Worm (Caenorhabditis elegans): Measurements from ENCODE around the gene ZK938.12.

ZK938.12 gene

DNA sequence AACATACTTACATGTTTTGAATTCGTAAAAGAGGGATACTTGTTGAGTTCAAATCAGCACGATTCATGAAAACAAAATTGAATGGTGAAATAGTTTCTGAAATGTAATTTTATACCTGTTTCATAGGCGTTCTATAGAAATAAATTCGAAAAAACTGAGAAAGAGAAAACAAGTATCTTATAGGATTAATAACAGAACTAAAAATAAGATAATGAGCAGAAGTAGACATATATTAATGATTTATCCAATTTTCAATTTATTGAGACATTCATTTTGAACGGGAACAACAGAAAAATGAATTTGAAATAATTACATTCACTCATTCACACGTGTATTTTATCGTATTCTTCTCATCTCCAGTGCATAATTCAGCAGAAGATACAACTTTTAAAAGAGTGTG is 26.7 kb downstream of the ZK938.12 start, which contains the start of gene chil-6:
TSS of gene chil-6 (minus strand) at position 101 of the 400 bp plus-strand sequence.
- TF ChIP-seq unc-62 (GFP tag; optimal IDR thresholded peaks at IDR 0.05) (no peak), elt-3 (tag; optimal IDR thresholded peaks at IDR 0.05) (no peak), fkh-10 (GFP tag; optimal IDR thresholded peaks at IDR 0.05) (no peak), ceh-28 (tag; optimal IDR thresholded peaks at IDR 0.05) (no peak), pha-4 (tag; optimal IDR thresholded peaks at IDR 0.05) (no peak), mml-1 (tag; optimal IDR thresholded peaks at IDR 0.05) (no peak), nhr-25 (tag; optimal IDR thresholded peaks at IDR 0.05) (no peak), fos-1 (tag; optimal IDR thresholded peaks at IDR 0.05) (no peak), mdl-1 (tag; optimal IDR thresholded peaks at IDR 0.05) (no peak), daf-12 (tag; optimal IDR thresholded peaks at IDR 0.05) (no peak), nhr-237 (tag; optimal IDR thresholded peaks at IDR 0.05) (no peak), sea-2 (GFP tag; optimal IDR thresholded peaks at IDR 0.05) (no peak)

DNA sequence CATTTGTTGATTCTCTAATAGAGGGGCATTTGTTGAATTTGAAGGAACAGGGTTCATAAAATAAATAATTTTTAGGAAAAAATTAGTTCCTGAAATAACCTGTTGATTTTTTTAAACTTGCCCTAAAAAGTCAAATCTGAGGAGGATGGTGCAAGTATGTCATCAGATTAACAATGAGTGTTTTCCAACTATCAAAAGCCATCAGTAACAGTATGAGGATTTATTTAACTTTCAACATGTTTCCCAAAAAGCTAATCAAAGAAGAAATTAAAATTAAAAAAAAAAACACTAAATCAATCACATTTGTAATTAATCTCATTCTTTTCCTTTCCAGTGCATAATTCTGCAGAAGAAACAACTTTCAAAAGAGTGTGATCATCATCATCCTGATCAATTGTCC is 28.4 kb downstream of the ZK938.12 start, which contains the start of gene chil-5:
TSS of gene chil-5 (minus strand) at position 101 of the 400 bp plus-strand sequence.
- TF ChIP-seq unc-62 (GFP tag; optimal IDR thresholded peaks at IDR 0.05) (no peak), ztf-11 (tag; optimal IDR thresholded peaks at IDR 0.05) (no peak), lsy-12 (tag; optimal IDR thresholded peaks at IDR 0.05) (no peak), sea-2 (GFP tag; optimal IDR thresholded peaks at IDR 0.05) (no peak), nhr-23 (tag; optimal IDR thresholded peaks at IDR 0.05) (no peak)

DNA sequence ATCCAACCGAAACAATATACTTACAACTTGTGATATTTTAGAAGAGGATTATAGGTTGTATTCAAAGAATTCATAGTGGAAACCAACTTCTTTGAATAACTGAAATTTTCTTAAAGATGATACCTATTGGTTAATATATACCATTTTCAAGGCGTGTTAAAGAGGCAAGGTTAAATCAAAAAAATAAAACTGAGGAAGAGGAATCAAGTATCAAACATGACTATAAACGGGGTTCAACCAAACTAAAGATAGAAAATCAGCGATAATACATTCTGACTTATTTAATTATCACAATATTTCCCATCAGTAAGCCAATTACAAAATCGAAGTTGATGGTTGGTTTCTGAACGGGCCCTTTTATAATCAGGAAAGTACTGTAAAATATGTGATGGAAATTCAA is 30.3 kb downstream of the ZK938.12 start, which contains the start of gene chil-3:
TSS of gene chil-3 (minus strand) at position 101 of the 400 bp plus-strand sequence.
- TF ChIP-seq eor-1 (tag; optimal IDR thresholded peaks at IDR 0.05) (no peak), R02D3.7 (tag; optimal IDR thresholded peaks at IDR 0.05) (no peak), nhr-77 (tag; optimal IDR thresholded peaks at IDR 0.05) (no peak), ceh-9 (tag; optimal IDR thresholded peaks at IDR 0.05) (no peak), unc-62 (GFP tag; optimal IDR thresholded peaks at IDR 0.05) (no peak), pha-4 (tag; optimal IDR thresholded peaks at IDR 0.05) (no peak), fkh-2 (tag; optimal IDR thresholded peaks at IDR 0.05) (no peak), fos-1 (tag; optimal IDR thresholded peaks at IDR 0.05) (no peak), elt-2 (tag; optimal IDR thresholded peaks at IDR 0.05) (no peak), nhr-76 (tag; optimal IDR thresholded peaks at IDR 0.05) (no peak), mml-1 (tag; optimal IDR thresholded peaks at IDR 0.05) (no peak), snpc-4 (tag; optimal IDR thresholded peaks at IDR 0.05) (no peak)

DNA sequence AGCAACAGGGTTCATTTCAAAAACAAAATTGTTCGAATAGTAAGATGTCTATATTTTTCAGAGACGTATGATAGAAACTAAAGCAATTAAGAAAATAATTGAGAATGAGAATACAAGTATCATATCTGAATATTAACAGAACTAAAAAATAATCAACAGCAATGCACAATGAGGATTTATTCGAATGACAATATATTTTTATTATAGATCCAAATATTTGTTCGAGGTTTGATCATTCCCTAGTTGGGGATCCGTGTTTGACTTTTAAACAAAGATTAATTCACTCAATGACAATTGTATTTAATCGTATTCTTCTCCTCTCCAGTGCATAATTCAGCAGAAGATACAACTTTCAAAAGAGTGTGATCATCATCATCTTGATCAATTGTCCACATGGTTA is 31.0 kb downstream of the ZK938.12 start, which contains the start of gene C08H9.18:
TSS of gene C08H9.18 (minus strand) at position 101 of the 400 bp plus-strand sequence.
- TF ChIP-seq ama-1 (optimal IDR thresholded peaks at IDR 0.05) (no peak), tbx-2 (tag; optimal IDR thresholded peaks at IDR 0.05) (no peak), elt-3 (tag; optimal IDR thresholded peaks at IDR 0.05) (no peak), ceh-82 (tag; optimal IDR thresholded peaks at IDR 0.05) (no peak), nfya-1 (tag; optimal IDR thresholded peaks at IDR 0.05; ENCODE audit: insufficient read depth) (no peak), nhr-77 (tag; optimal IDR thresholded peaks at IDR 0.05) (no peak), lin-39 (tag; optimal IDR thresholded peaks at IDR 0.05) (no peak), fos-1 (tag; optimal IDR thresholded peaks at IDR 0.05) (no peak), unc-62 (GFP tag; optimal IDR thresholded peaks at IDR 0.05) (no peak), ZK546.5 (tag; optimal IDR thresholded peaks at IDR 0.05) (no peak), ceh-9 (tag; optimal IDR thresholded peaks at IDR 0.05) (no peak), mdl-1 (tag; optimal IDR thresholded peaks at IDR 0.05) (no peak), nhr-67 (tag; optimal IDR thresholded peaks at IDR 0.05) (no peak), nhr-76 (tag; optimal IDR thresholded peaks at IDR 0.05) (no peak), jun-1 (tag; optimal IDR thresholded peaks at IDR 0.05) (no peak), ztf-4 (tag; optimal IDR thresholded peaks at IDR 0.05) (no peak), nhr-43 (tag; optimal IDR thresholded peaks at IDR 0.05; ENCODE audit: poor library complexity, severe bottlenecking) (no peak), pqm-1 (tag; optimal IDR thresholded peaks at IDR 0.05) (no peak), lin-15B (tag; optimal IDR thresholded peaks at IDR 0.05) (no peak), unc-39 (tag; optimal IDR thresholded peaks at IDR 0.05) (no peak)

Measured in whole organism, L3 larva.